Fruit fly (Drosophila melanogaster): ENCODE measurements around the gene CG12213.

DNA sequence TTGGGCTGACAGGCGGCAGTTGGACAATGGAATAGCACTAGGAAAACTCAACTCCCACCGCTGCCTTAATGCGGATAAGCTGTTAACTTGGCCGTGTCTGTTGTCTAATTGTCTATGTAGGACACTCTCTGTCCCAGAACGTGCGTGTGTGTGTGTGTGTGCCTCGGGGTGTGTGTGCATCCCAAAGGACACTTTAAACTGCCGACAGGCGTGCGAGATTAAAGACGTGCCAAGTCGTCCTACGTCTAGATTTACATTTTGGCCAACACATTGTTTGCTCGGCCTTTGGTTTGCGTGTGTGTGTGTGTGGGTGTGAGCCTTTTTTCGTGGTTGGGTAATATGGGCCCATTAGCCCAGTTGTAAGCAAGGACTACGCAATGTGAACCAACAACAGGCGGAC is 30.6 kb upstream of the CG12213 start:
- no peak for TF ChIP-seq Pif1A (GFP tag; optimal IDR thresholded peaks at IDR 0.05)
- TF ChIP-seq Ets98B (GFP tag; IDR thresholded peaks at IDR 0.05) = no peak
- TF ChIP-seq gl (tag; optimal IDR thresholded peaks at IDR 0.05) = no peak
- TF ChIP-seq CG10348 (GFP tag; IDR thresholded peaks at IDR 0.05) = no peak
